Worm (Caenorhabditis elegans) whole organism, mixed stage, embryonic: ENCODE data around the gene F44E7.4.

Source experiments
- M03D4.4 ChIP-seq: sonication (generic microtip); optimal IDR thresholded peaks from 2 replicates; lab custom pipeline; 2017; ENCODE audit warnings: mild to moderate bottlenecking, missing genetic modification characterization, missing compliant biosample characterization
- bed-3 ChIP-seq: fragments of 200-800 bp; sonication (Bioruptor generic); optimal IDR thresholded peaks from 3 replicates; lab custom pipeline; 2018; ENCODE audit warnings: mild to moderate bottlenecking, missing genetic modification characterization, moderate library complexity, missing compliant biosample characterization
- blmp-1 ChIP-seq: fragments of 150-350 bp; optimal IDR thresholded peaks from 2 replicates; lab custom pipeline; 2014; ENCODE audit warnings: missing biosample characterization, missing genetic modification characterization
- ceh-43 ChIP-seq: fragments of 200-800 bp; sonication (Bioruptor generic); optimal IDR thresholded peaks from 2 replicates; lab custom pipeline; 2018; ENCODE audit warnings: mild to moderate bottlenecking, missing genetic modification characterization, moderate library complexity, missing compliant biosample characterization
- ceh-83 ChIP-seq: fragments of 200-800 bp; sonication (Bioruptor generic); optimal IDR thresholded peaks from 2 replicates; lab custom pipeline; 2018; ENCODE audit warnings: mild to moderate bottlenecking, missing genetic modification characterization, missing compliant biosample characterization
- drap-1 ChIP-seq: fragments of 200-800 bp; sonication (Bioruptor generic); optimal IDR thresholded peaks from 3 replicates; lab custom pipeline; 2018; ENCODE audit warnings: mild to moderate bottlenecking, missing genetic modification characterization, missing compliant biosample characterization
- elt-1 ChIP-seq: sonication (generic microtip); optimal IDR thresholded peaks from 2 replicates; lab custom pipeline; 2017; ENCODE audit warnings: missing genetic modification characterization, mild to moderate bottlenecking, missing compliant biosample characterization, antibody characterized with exemption, moderate library complexity, borderline replicate concordance; ENCODE audit not compliant: insufficient read depth
- elt-3 ChIP-seq: fragments of 150-350 bp; optimal IDR thresholded peaks from 2 replicates; lab custom pipeline; 2014; ENCODE audit warnings: missing biosample characterization, missing genetic modification characterization
- flh-1 ChIP-seq: fragments of 200-800 bp; sonication (Bioruptor generic); optimal IDR thresholded peaks from 2 replicates; lab custom pipeline; 2018; ENCODE audit warnings: mild to moderate bottlenecking, missing genetic modification characterization, moderate library complexity, missing compliant biosample characterization
- ham-2 ChIP-seq: fragments of 200-800 bp; sonication (Bioruptor generic); optimal IDR thresholded peaks from 2 replicates; lab custom pipeline; 2018; ENCODE audit warnings: mild to moderate bottlenecking, missing genetic modification characterization, missing compliant biosample characterization
- hlh-1 ChIP-seq: fragments of 150-350 bp; optimal IDR thresholded peaks from 2 replicates; lab custom pipeline; 2014; ENCODE audit warnings: missing biosample characterization, missing genetic modification reagents, missing genetic modification characterization
- lin-13 ChIP-seq: fragments of 150-350 bp; optimal IDR thresholded peaks from 2 replicates; lab custom pipeline; 2014; ENCODE audit warnings: missing biosample characterization, missing genetic modification characterization
- lin-32 ChIP-seq: fragments of 200-800 bp; sonication (Bioruptor generic); optimal IDR thresholded peaks from 2 replicates; lab custom pipeline; 2018; ENCODE audit warnings: mild to moderate bottlenecking, missing genetic modification characterization, missing compliant biosample characterization
- lsy-2 ChIP-seq: fragments of 150-350 bp; optimal IDR thresholded peaks from 2 replicates; lab custom pipeline; 2014; ENCODE audit warnings: missing biosample characterization, missing genetic modification characterization
- mab-5 ChIP-seq: fragments of 150-350 bp; optimal IDR thresholded peaks from 2 replicates; lab custom pipeline; 2014; ENCODE audit warnings: missing biosample characterization, missing genetic modification characterization
- mep-1 ChIP-seq: fragments of 150-350 bp; optimal IDR thresholded peaks from 2 replicates; lab custom pipeline; 2017; ENCODE audit warnings: missing biosample characterization, missing genetic modification reagents, missing genetic modification characterization, inconsistent platforms
- mls-2 ChIP-seq: sonication (generic microtip); optimal IDR thresholded peaks from 2 replicates; lab custom pipeline; 2016; ENCODE audit warnings: mild to moderate bottlenecking, missing genetic modification characterization, moderate library complexity, missing compliant biosample characterization
- nhr-12 ChIP-seq: fragments of 150-350 bp; optimal IDR thresholded peaks from 2 replicates; lab custom pipeline; 2014; ENCODE audit warnings: missing biosample characterization, missing genetic modification characterization
- nhr-237 ChIP-seq: fragments of 150-350 bp; optimal IDR thresholded peaks from 2 replicates; lab custom pipeline; 2014; ENCODE audit warnings: missing biosample characterization, missing genetic modification characterization
- nhr-28 ChIP-seq: fragments of 150-350 bp; optimal IDR thresholded peaks from 2 replicates; lab custom pipeline; 2014; ENCODE audit warnings: missing biosample characterization, missing genetic modification characterization
- nhr-76 ChIP-seq: sonication (generic microtip); optimal IDR thresholded peaks from 2 replicates; lab custom pipeline; 2017; ENCODE audit warnings: missing biosample characterization, missing genetic modification characterization
- pha-4 ChIP-seq: fragments of 150-350 bp; optimal IDR thresholded peaks from 2 replicates; lab custom pipeline; 2018; ENCODE audit warnings: missing biosample characterization, missing genetic modification reagents, missing genetic modification characterization
- sem-2 ChIP-seq: fragments of 200-800 bp; sonication (Bioruptor generic); optimal IDR thresholded peaks from 2 replicates; lab custom pipeline; 2018; ENCODE audit warnings: mild to moderate bottlenecking, missing genetic modification characterization, missing compliant biosample characterization
- sptf-1 ChIP-seq: sonication (generic microtip); optimal IDR thresholded peaks from 2 replicates; lab custom pipeline; 2017; ENCODE audit warnings: mild to moderate bottlenecking, missing genetic modification characterization, moderate library complexity, missing compliant biosample characterization
- tbx-8 ChIP-seq: fragments of 200-800 bp; sonication (Bioruptor generic); optimal IDR thresholded peaks from 2 replicates; lab custom pipeline; 2018; ENCODE audit warnings: mild to moderate bottlenecking, missing genetic modification characterization, moderate library complexity, missing compliant biosample characterization
- unc-120 ChIP-seq: sonication (generic microtip); optimal IDR thresholded peaks from 2 replicates; lab custom pipeline; 2017; ENCODE audit warnings: missing genetic modification characterization, missing compliant biosample characterization; ENCODE audit not compliant: poor library complexity, severe bottlenecking
- unc-39 ChIP-seq: fragments of 150-350 bp; optimal IDR thresholded peaks from 2 replicates; lab custom pipeline; 2014; ENCODE audit warnings: missing biosample characterization, missing genetic modification characterization
- zip-8 ChIP-seq: fragments of 150-350 bp; optimal IDR thresholded peaks from 2 replicates; lab custom pipeline; 2014; ENCODE audit warnings: missing biosample characterization, missing genetic modification characterization

F44E7.4 gene

DNA sequence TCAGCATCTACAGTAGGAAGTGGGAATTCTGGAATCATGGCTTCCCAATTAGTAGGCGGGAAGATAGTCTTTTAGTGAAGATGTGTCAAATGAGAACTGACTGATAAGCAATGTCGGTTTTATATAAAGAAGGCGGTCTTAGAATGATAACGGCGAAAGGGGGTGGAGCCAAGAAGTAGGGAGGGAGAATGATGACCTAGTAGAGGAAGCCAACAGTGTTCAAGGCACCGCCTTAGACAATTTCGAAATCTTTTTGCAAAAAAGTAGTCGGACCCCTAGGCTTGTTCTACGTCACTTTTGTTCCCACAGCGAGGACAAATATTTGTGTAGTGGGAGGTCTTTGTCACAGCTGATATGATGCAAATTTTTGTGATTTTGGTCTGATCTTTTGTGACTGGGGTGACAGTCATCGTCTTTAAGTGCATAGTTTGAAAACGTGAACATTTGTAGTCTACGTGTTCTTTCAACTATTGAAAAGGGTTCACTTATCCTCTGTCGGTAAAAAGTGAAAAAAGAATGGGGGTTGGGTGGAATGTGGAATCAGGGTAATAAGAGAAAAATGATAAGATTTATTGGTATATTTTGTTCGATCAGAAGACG lies 36.4 kb upstream of the F44E7.4 start, which contains the start of gene ZC250.4:
TSS of gene ZC250.4 (minus strand) at position 78 of the 600 bp plus-strand sequence.
- no peak for TF ChIP-seq lsy-2
- no peak for TF ChIP-seq tbx-8 (GFP tag; lab: Kevin White, UChicago)

- TF ChIP-seq hlh-1 (tag; lab: Kevin White, UChicago) (no peak), elt-3 (no peak), sptf-1 (tag; lab: Kevin White, UChicago) (no peak), mep-1 (tag; lab: Kevin White, UChicago) (no peak), mls-2 (no peak), nhr-237 (tag; lab: Kevin White, UChicago) (no peak), zip-8 (tag; lab: Kevin White, UChicago) (no peak), ceh-83 (GFP tag; lab: Kevin White, UChicago) (no peak), ham-2 (no peak), nhr-76 (tag; lab: Kevin White, UChicago) (no peak), elt-1 (no peak), tbx-8 (GFP tag; lab: Kevin White, UChicago) (no peak), blmp-1 (tag; lab: Kevin White, UChicago) (no peak), flh-1 (GFP tag; lab: Kevin White, UChicago) (no peak), unc-39 (tag; lab: Kevin White, UChicago) (no peak), drap-1 (GFP tag; lab: Kevin White, UChicago) (no peak), mab-5 (tag; lab: Kevin White, UChicago) (no peak), pha-4 (no peak), bed-3 (no peak), sem-2 (GFP tag; lab: Kevin White, UChicago) (no peak)
Measured at ce11 chrV:5805467-5805866, 28.7 kb upstream of the F44E7.4 start, which contains the start of gene ZC250.5. Gene ZC250.5, plus strand, starts transcription at chrV:5805767.

DNA sequence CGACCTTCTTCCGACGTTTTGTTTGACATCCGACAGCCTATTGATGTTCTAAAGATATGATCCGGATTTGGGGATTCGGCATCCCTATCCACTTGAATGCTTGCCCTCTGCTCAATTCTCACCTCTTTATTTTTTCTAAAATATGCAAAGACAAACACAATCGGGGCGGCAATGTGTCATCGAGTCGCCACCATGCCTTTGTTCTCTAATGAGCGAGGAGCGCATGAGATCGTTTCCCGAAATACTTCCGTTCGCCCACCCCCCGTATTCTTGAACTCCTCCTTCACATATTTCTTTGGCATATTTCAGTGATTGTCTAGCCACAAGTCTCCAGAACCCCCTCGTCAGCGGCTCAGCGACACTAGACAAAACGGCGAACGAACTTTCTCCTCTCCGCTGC lies 22.6 kb upstream of the F44E7.4 start, which contains the start of gene cyn-17:
TSS of gene cyn-17 (plus strand) at position 301 of the 400 bp plus-strand sequence.
- TF ChIP-seq blmp-1 (tag; lab: Kevin White, UChicago): no peak
- TF ChIP-seq unc-120 (tag; lab: Kevin White, UChicago): no peak
- no peak for TF ChIP-seq lin-13 (tag; lab: Kevin White, UChicago)
- TF ChIP-seq elt-1: no peak
- TF ChIP-seq nhr-76 (tag; lab: Kevin White, UChicago): no peak

DNA sequence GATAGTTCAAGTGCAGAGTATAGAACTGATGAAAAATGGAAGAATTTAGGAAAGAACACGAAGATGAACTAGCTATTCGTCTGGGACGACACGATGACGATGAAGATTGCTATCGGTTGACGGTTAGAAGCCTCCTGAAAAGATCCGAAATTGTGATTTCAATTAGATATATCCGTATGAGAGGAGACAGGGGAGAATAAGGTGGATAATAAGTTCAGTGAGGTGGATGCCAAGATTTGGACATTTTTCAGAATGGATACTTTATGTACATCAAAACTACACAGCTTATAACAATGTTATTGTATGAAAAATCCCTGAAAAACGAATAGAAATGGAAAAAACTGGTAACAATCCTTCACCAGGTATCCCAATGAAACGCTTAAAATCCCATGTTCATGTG lies 21.4 kb upstream of the F44E7.4 start, which contains the start of gene nstp-3:
TSS of gene nstp-3 (minus strand) at position 101 of the 400 bp plus-strand sequence.
- TF ChIP-seq mep-1 (tag; lab: Kevin White, UChicago): no peak
- peak; percentile 9 for TF ChIP-seq elt-1

DNA sequence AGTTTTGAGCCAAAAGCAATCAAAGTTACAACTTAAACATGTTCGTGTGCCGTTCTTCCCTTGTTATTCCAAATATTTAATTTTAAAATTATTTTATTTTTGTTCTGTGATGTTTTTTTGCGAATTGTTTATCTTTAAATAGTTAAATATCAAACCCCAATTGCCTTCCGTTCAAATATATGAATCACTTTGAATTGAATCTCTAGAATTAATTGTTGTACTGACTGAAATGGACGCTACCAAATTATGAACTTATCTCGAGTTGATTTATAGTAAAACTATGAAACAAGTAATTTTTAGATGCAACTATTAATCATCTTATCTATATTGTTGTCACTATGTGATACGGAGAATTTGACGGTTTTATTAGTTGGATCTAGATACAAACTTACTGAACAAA lies 15.3 kb upstream of the F44E7.4 start, which contains the start of gene ZC250.2:
TSS of gene ZC250.2 (plus strand) at position 301 of the 400 bp plus-strand sequence.
- no peak for TF ChIP-seq hlh-1 (tag; lab: Kevin White, UChicago)
- TF ChIP-seq flh-1 (GFP tag; lab: Kevin White, UChicago): no peak
- no peak for TF ChIP-seq blmp-1 (tag; lab: Kevin White, UChicago)
- TF ChIP-seq sptf-1 (tag; lab: Kevin White, UChicago): no peak
- no peak for TF ChIP-seq ceh-43 (GFP tag; lab: Kevin White, UChicago)
- TF ChIP-seq mls-2: no peak
- no peak for TF ChIP-seq lsy-2
- no peak for TF ChIP-seq lin-32 (GFP tag; lab: Kevin White, UChicago)
- TF ChIP-seq nhr-12 (tag; lab: Kevin White, UChicago): no peak
- no peak for TF ChIP-seq drap-1 (GFP tag; lab: Kevin White, UChicago)
- no peak for TF ChIP-seq ham-2
- TF ChIP-seq nhr-28 (tag; lab: Kevin White, UChicago): no peak
- no peak for TF ChIP-seq zip-8 (tag; lab: Kevin White, UChicago)
- no peak for TF ChIP-seq M03D4.4 (tag; lab: Kevin White, UChicago)
- TF ChIP-seq ceh-83 (GFP tag; lab: Kevin White, UChicago): no peak
- no peak for TF ChIP-seq elt-1
- TF ChIP-seq bed-3: no peak
- no peak for TF ChIP-seq unc-39 (tag; lab: Kevin White, UChicago)
